Worm (Caenorhabditis elegans) whole organism, late embryonic: Measurements from ENCODE around the gene T24C12.1.
A peak's percentile ranks its signal among the peaks of the same experiment; 100 is the strongest.

ENCODE experiments used
- C08G9.2 ChIP-seq: sonication (generic microtip); optimal IDR thresholded peaks from 2 replicates; lab custom pipeline; 2016; ENCODE audit warnings: mild to moderate bottlenecking, missing genetic modification characterization, moderate library complexity, missing compliant biosample characterization
- F13H6.1 ChIP-seq: sonication (generic microtip); optimal IDR thresholded peaks from 2 replicates; lab custom pipeline; 2016; ENCODE audit warnings: missing genetic modification characterization, missing compliant biosample characterization
- K02D7.2 ChIP-seq: sonication (generic microtip); optimal IDR thresholded peaks from 2 replicates; lab custom pipeline; 2017; ENCODE audit warnings: mild to moderate bottlenecking, missing genetic modification characterization, missing compliant biosample characterization
- K09A11.1 ChIP-seq: sonication (generic microtip); optimal IDR thresholded peaks from 2 replicates; lab custom pipeline; 2017; ENCODE audit warnings: antibody characterized with exemption, mild to moderate bottlenecking, missing genetic modification characterization, missing compliant biosample characterization; ENCODE audit not compliant: insufficient read depth
- T23F11.4 ChIP-seq: fragments of 200-800 bp; sonication (Bioruptor generic); optimal IDR thresholded peaks from 2 replicates; lab custom pipeline; 2018; ENCODE audit warnings: mild to moderate bottlenecking, missing genetic modification characterization, missing compliant biosample characterization
- Y22D7AL.16 ChIP-seq: sonication (generic microtip); optimal IDR thresholded peaks from 2 replicates; lab custom pipeline; 2016; ENCODE audit warnings: missing genetic modification characterization, missing compliant biosample characterization
- ahr-1 ChIP-seq: sonication (generic microtip); optimal IDR thresholded peaks from 2 replicates; lab custom pipeline; 2016; ENCODE audit warnings: missing genetic modification characterization, missing compliant biosample characterization
- ceh-18 ChIP-seq: sonication (generic microtip); optimal IDR thresholded peaks from 2 replicates; lab custom pipeline; 2016; ENCODE audit warnings: missing genetic modification characterization, missing compliant biosample characterization
- ceh-2 ChIP-seq: sonication (generic microtip); optimal IDR thresholded peaks from 2 replicates; lab custom pipeline; 2016; ENCODE audit warnings: missing genotype, missing genetic modification characterization, missing compliant biosample characterization
- ceh-22 ChIP-seq: sonication (generic microtip); optimal IDR thresholded peaks from 2 replicates; lab custom pipeline; 2017; ENCODE audit warnings: missing biosample characterization, missing genetic modification characterization
- ceh-30 ChIP-seq: fragments of 150-350 bp; optimal IDR thresholded peaks from 2 replicates; lab custom pipeline; 2014; ENCODE audit warnings: missing biosample characterization, missing genetic modification characterization
- ceh-31 ChIP-seq: sonication (generic microtip); optimal IDR thresholded peaks from 2 replicates; lab custom pipeline; 2016; ENCODE audit warnings: missing genetic modification characterization, missing compliant biosample characterization
- ceh-34 ChIP-seq: sonication (generic microtip); optimal IDR thresholded peaks from 2 replicates; lab custom pipeline; 2016; ENCODE audit warnings: mild to moderate bottlenecking, missing genetic modification characterization, missing compliant biosample characterization
- ceh-45 ChIP-seq: fragments of 200-800 bp; sonication (Bioruptor generic); IDR thresholded peaks from 2 replicates; pipeline ENCODE4 v1.3.6; 2022; ENCODE audit warnings: missing genetic modification reagents, missing genetic modification characterization, missing compliant biosample characterization
- ceh-48 ChIP-seq: sonication (generic microtip); optimal IDR thresholded peaks from 2 replicates; lab custom pipeline; 2016; ENCODE audit warnings: missing genetic modification characterization, inconsistent platforms, missing compliant biosample characterization
- ceh-9 ChIP-seq: sonication (generic microtip); optimal IDR thresholded peaks from 2 replicates; lab custom pipeline; 2016; ENCODE audit warnings: mild to moderate bottlenecking, missing genetic modification characterization, inconsistent platforms, missing compliant biosample characterization
- elt-2 ChIP-seq: sonication (generic microtip); optimal IDR thresholded peaks from 2 replicates; lab custom pipeline; 2016; ENCODE audit warnings: missing genetic modification reagents, missing genetic modification characterization, missing compliant biosample characterization
- elt-4 ChIP-seq: sonication (generic microtip); optimal IDR thresholded peaks from 2 replicates; lab custom pipeline; 2016; ENCODE audit warnings: missing genetic modification characterization, missing compliant biosample characterization
- ets-4 ChIP-seq: sonication (generic microtip); optimal IDR thresholded peaks from 2 replicates; lab custom pipeline; 2016; ENCODE audit warnings: missing genetic modification characterization, missing compliant biosample characterization
- fkh-6 ChIP-seq: sonication (generic microtip); optimal IDR thresholded peaks from 2 replicates; lab custom pipeline; 2016; ENCODE audit warnings: missing genetic modification characterization, missing compliant biosample characterization
- hlh-13 ChIP-seq: fragments of 200-800 bp; sonication (Bioruptor generic); optimal IDR thresholded peaks from 2 replicates; lab custom pipeline; 2018; ENCODE audit warnings: mild to moderate bottlenecking, missing genetic modification characterization, missing compliant biosample characterization
- hlh-30 ChIP-seq: sonication (generic microtip); optimal IDR thresholded peaks from 2 replicates; lab custom pipeline; 2017; ENCODE audit warnings: antibody characterized with exemption, missing genetic modification characterization, missing compliant biosample characterization; ENCODE audit not compliant: insufficient read depth
- hlh-8 ChIP-seq: sonication (generic microtip); optimal IDR thresholded peaks from 2 replicates; lab custom pipeline; 2016; ENCODE audit warnings: missing genotype, missing genetic modification characterization, missing compliant biosample characterization
- lin-11 ChIP-seq: fragments of 200-800 bp; sonication (Bioruptor generic); optimal IDR thresholded peaks from 2 replicates; lab custom pipeline; 2018; ENCODE audit warnings: mild to moderate bottlenecking, missing genetic modification characterization, missing compliant biosample characterization
- madf-2 ChIP-seq: sonication (generic microtip); optimal IDR thresholded peaks from 2 replicates; lab custom pipeline; 2017; ENCODE audit warnings: missing genetic modification characterization, missing compliant biosample characterization
- mec-3 ChIP-seq: sonication (generic microtip); optimal IDR thresholded peaks from 2 replicates; lab custom pipeline; 2016; ENCODE audit warnings: borderline replicate concordance, missing genetic modification characterization, missing compliant biosample characterization
- nhr-232 ChIP-seq: sonication (generic microtip); optimal IDR thresholded peaks from 2 replicates; lab custom pipeline; 2016; ENCODE audit warnings: missing genetic modification characterization, missing compliant biosample characterization
- npax-4 ChIP-seq: sonication (generic microtip); optimal IDR thresholded peaks from 2 replicates; lab custom pipeline; 2016; ENCODE audit warnings: missing genetic modification characterization, missing compliant biosample characterization
- pag-3 ChIP-seq: sonication (generic microtip); optimal IDR thresholded peaks from 2 replicates; lab custom pipeline; 2016; ENCODE audit warnings: missing compliant biosample characterization, missing genetic modification characterization, borderline replicate concordance
- pax-1 ChIP-seq: fragments of 150-350 bp; optimal IDR thresholded peaks from 2 replicates; lab custom pipeline; 2014; ENCODE audit warnings: missing biosample characterization, missing genetic modification characterization
- pha-4 ChIP-seq: fragments of 150-350 bp; optimal IDR thresholded peaks from 2 replicates; lab custom pipeline; 2018; ENCODE audit warnings: missing biosample characterization, missing genetic modification reagents, missing genetic modification characterization
- pqm-1 ChIP-seq: sonication (generic microtip); optimal IDR thresholded peaks from 2 replicates; lab custom pipeline; 2016; ENCODE audit warnings: missing genetic modification characterization, missing compliant biosample characterization
- pros-1 ChIP-seq: fragments of 150-350 bp; optimal IDR thresholded peaks from 2 replicates; lab custom pipeline; 2014; ENCODE audit warnings: missing biosample characterization, missing genetic modification reagents, missing genetic modification characterization
- ref-2 ChIP-seq: sonication (generic microtip); optimal IDR thresholded peaks from 2 replicates; lab custom pipeline; 2016; ENCODE audit warnings: missing genetic modification characterization, missing compliant biosample characterization
- rnt-1 ChIP-seq: sonication (generic microtip); optimal IDR thresholded peaks from 2 replicates; lab custom pipeline; 2016; ENCODE audit warnings: missing genetic modification characterization, missing compliant biosample characterization
- sdc-2 ChIP-seq: sonication (generic microtip); optimal IDR thresholded peaks from 2 replicates; lab custom pipeline; 2016; ENCODE audit warnings: missing genotype, missing genetic modification characterization, missing compliant biosample characterization
- sox-2 ChIP-seq: fragments of 200-800 bp; sonication (Bioruptor generic); IDR thresholded peaks from 2 replicates; pipeline ENCODE4 v1.3.6; 2022; ENCODE audit warnings: missing genetic modification reagents, missing genetic modification characterization, missing compliant biosample characterization
- tbx-2 ChIP-seq: sonication (generic microtip); optimal IDR thresholded peaks from 2 replicates; lab custom pipeline; 2016; ENCODE audit warnings: missing genetic modification characterization, missing compliant biosample characterization
- tbx-7 ChIP-seq: sonication (generic microtip); optimal IDR thresholded peaks from 2 replicates; lab custom pipeline; 2016; ENCODE audit warnings: missing genotype, missing genetic modification characterization, missing compliant biosample characterization
- ttx-3 ChIP-seq: sonication (generic microtip); optimal IDR thresholded peaks from 2 replicates; lab custom pipeline; 2016; ENCODE audit warnings: missing genetic modification reagents, missing genetic modification characterization, missing compliant biosample characterization
- unc-3 ChIP-seq, 2 experiments: fragments of 200-800 bp in 1 of 2; sonication (Bioruptor generic) in 1 of 2; sonication (generic microtip) in 1 of 2; conservative IDR thresholded peaks in 1 of 2; optimal IDR thresholded peaks in 1 of 2; 2 replicates each; pipeline versions ENCODE4 v1.3.6 to Lab custom; 2016 to 2022; ENCODE audit warnings: missing compliant biosample characterization in 2 of 2, missing genetic modification characterization in 2 of 2, missing genetic modification reagents in 1 of 2
- unc-42 ChIP-seq: sonication (generic microtip); optimal IDR thresholded peaks from 2 replicates; lab custom pipeline; 2016; ENCODE audit warnings: missing genotype, missing genetic modification characterization, missing compliant biosample characterization
- unc-86 ChIP-seq: sonication (generic microtip); optimal IDR thresholded peaks from 2 replicates; lab custom pipeline; 2016; ENCODE audit warnings: missing genetic modification characterization, missing compliant biosample characterization
- zip-5 ChIP-seq: sonication (generic microtip); optimal IDR thresholded peaks from 2 replicates; lab custom pipeline; 2016; ENCODE audit warnings: missing genetic modification characterization, missing compliant biosample characterization
- ztf-16 ChIP-seq: sonication (generic microtip); optimal IDR thresholded peaks from 2 replicates; lab custom pipeline; 2017; ENCODE audit warnings: missing genetic modification characterization, missing compliant biosample characterization

T24C12.1 gene

ce11 chrX:2237438-2237961 is 38.3 kb downstream of the T24C12.1 start, which contains the start of gene vha-15 (continued):
- TF ChIP-seq mec-3 (tag; lab: Kevin White, UChicago) (no peak), pros-1 (no peak), pag-3 (tag; lab: Kevin White, UChicago) (no peak), npax-4 (tag; lab: Kevin White, UChicago) (no peak), ahr-1 (tag; lab: Kevin White, UChicago) (no peak), ceh-9 (tag; lab: Kevin White, UChicago) (no peak), hlh-30 (peak; percentile 18), unc-86 (tag; lab: Kevin White, UChicago) (no peak), elt-4 (tag; lab: Kevin White, UChicago) (no peak), ceh-34 (tag; lab: Kevin White, UChicago) (peak; percentile 40), ceh-45 (GFP tag; lab: Robert Waterston, UW) (no peak), hlh-8 (tag; lab: Kevin White, UChicago) (no peak), lin-11 (tag; lab: Kevin White, UChicago) (no peak), pqm-1 (no peak), hlh-13 (GFP tag; lab: Kevin White, UChicago) (no peak), C08G9.2 (tag; lab: Kevin White, UChicago) (no peak)
- TF ChIP-seq, all 69 proteins: peak for 13

ce11 chrX:2241147-2241798 is 42.0 kb downstream of the T24C12.1 start:
- TF ChIP-seq tbx-7 (tag; lab: Kevin White, UChicago) (no peak), F13H6.1 (no peak), T23F11.4 (GFP tag; lab: Kevin White, UChicago) (no peak), ceh-9 (tag; lab: Kevin White, UChicago) (no peak), ceh-22 (no peak)

DNA sequence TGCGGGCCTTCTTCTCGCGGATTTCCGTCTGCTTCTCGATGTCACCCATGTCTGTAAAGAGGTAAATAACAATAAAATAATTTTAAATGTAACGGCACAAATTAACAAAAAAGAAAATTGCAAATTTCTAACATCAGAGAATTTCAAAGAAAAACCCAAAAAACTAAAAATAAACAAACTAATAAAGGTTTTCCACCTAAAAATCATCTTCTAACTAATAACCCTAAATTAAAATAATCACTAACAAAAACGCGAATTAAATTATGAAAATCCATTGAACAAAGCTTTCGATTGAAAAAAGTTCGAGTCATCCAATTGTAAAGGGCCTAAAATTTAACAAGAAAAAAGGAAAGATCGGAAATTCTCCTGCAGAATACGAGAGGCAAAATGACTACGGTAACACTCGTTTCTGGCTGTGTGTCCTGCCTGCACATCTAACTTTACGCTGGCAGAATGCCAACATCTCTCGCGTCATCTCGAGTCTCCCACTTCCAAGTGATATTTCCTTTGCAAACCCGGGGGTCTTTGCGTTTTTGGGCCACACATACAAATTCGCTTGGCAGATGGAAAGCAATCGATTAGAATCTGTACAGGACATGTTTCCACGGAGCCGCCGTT is 43.4 kb downstream of the T24C12.1 start, which contains the start of gene rpl-11.2:
TSS of gene rpl-11.2 (minus strand) at position 51 of the 618 bp plus-strand sequence.
- TF ChIP-seq ref-2 (tag; lab: Kevin White, UChicago) (peak; percentile 79), sox-2 (GFP tag; lab: Robert Waterston, UW) (no peak), hlh-30 (peak; percentile 57), pax-1 (peak; percentile 76), unc-42 (tag; lab: Kevin White, UChicago) (peak; percentile 84), ets-4 (tag; lab: Kevin White, UChicago) (peak; percentile 58), pha-4 (no peak), ceh-34 (tag; lab: Kevin White, UChicago) (peak; percentile 85), K09A11.1 (tag; lab: Kevin White, UChicago) (peak; percentile 24), hlh-13 (GFP tag; lab: Kevin White, UChicago) (no peak), ceh-9 (tag; lab: Kevin White, UChicago) (no peak), ceh-18 (tag; lab: Kevin White, UChicago) (peak; percentile 85), fkh-6 (tag; lab: Kevin White, UChicago) (peak; percentile 34), madf-2 (peak; percentile 60), zip-5 (tag; lab: Kevin White, UChicago) (no peak), rnt-1 (peak; percentile 63), unc-3 (GFP tag; conservative IDR thresholded peaks at IDR 0.05; lab: Robert Waterston, UW) (peak; percentile 44; the same call in 1 of the 2 replicates), unc-3 (tag; optimal IDR thresholded peaks at IDR 0.05; lab: Kevin White, UChicago) (peak; percentile 44), ztf-16 (tag; lab: Kevin White, UChicago) (peak; percentile 37), elt-2 (tag; lab: Kevin White, UChicago) (peak; percentile 66), ceh-48 (tag; lab: Kevin White, UChicago) (peak; percentile 47), K02D7.2 (tag; lab: Kevin White, UChicago) (peak; percentile 24), ceh-2 (tag; lab: Kevin White, UChicago) (peak; percentile 57), nhr-232 (tag; lab: Kevin White, UChicago) (no peak), ceh-30 (tag; lab: Kevin White, UChicago) (peak; percentile 84), elt-4 (tag; lab: Kevin White, UChicago) (no peak), ceh-22 (peak; percentile 23), sdc-2 (tag; lab: Kevin White, UChicago) (peak; percentile 71), tbx-2 (tag; lab: Kevin White, UChicago) (peak; percentile 85), ttx-3 (tag; lab: Kevin White, UChicago) (peak; percentile 12), F13H6.1 (peak; percentile 28), hlh-8 (tag; lab: Kevin White, UChicago) (no peak), Y22D7AL.16 (tag; lab: Kevin White, UChicago) (no peak), ceh-31 (tag; lab: Kevin White, UChicago) (peak; percentile 78)
